Fruit fly (Drosophila melanogaster): ENCODE data around the gene CG17734.

dm6 chr3R:11200042-11200884 lies 43.5 kb downstream of the CG17734 start:
- TF ChIP-seq EcR (GFP tag; optimal IDR thresholded peaks at IDR 0.05) (peak; percentile 94), D1 (tag; optimal IDR thresholded peaks at IDR 0.05) (no peak), CG32121 (GFP tag; IDR thresholded peaks at IDR 0.05) (no peak), CG34367 (tag; optimal IDR thresholded peaks at IDR 0.05) (no peak), CG10348 (GFP tag; IDR thresholded peaks at IDR 0.05) (no peak), Pif1B (GFP tag; optimal IDR thresholded peaks at IDR 0.05) (no peak)
